Worm (Caenorhabditis elegans) whole organism, L2 larva: ENCODE results near the gene K07H8.11.
A peak's percentile ranks its signal among the peaks of the same experiment; 100 is the strongest.

ENCODE experiments used
- C34F6.9 ChIP-seq: fragments of 150-350 bp; optimal IDR thresholded peaks from 2 replicates; lab custom pipeline; 2014; ENCODE audit warnings: missing biosample characterization, missing genetic modification characterization
- F13H6.1 ChIP-seq: sonication (generic microtip); optimal IDR thresholded peaks from 2 replicates; lab custom pipeline; 2016; ENCODE audit warnings: missing genetic modification characterization, missing compliant biosample characterization
- R02D3.7 ChIP-seq: fragments of 150-350 bp; optimal IDR thresholded peaks from 2 replicates; lab custom pipeline; 2014; ENCODE audit warnings: missing biosample characterization, missing genetic modification characterization
- Y55F3AM.14 ChIP-seq: fragments of 200-800 bp; sonication (Bioruptor generic); optimal IDR thresholded peaks from 2 replicates; lab custom pipeline; 2018; ENCODE audit warnings: mild to moderate bottlenecking, missing genetic modification characterization, missing compliant biosample characterization
- ZK546.5 ChIP-seq: sonication (generic microtip); optimal IDR thresholded peaks from 2 replicates; lab custom pipeline; 2017; ENCODE audit warnings: missing biosample characterization, missing genetic modification characterization
- alr-1 ChIP-seq: fragments of 150-350 bp; optimal IDR thresholded peaks from 2 replicates; lab custom pipeline; 2014; ENCODE audit warnings: missing biosample characterization, missing genetic modification characterization
- aly-2 ChIP-seq: fragments of 150-350 bp; optimal IDR thresholded peaks from 2 replicates; lab custom pipeline; 2014; ENCODE audit warnings: missing biosample characterization, missing genetic modification characterization
- ama-1 ChIP-seq: fragments of 150-350 bp; optimal IDR thresholded peaks from 2 replicates; lab custom pipeline; 2018; ENCODE audit warnings: inconsistent platforms
- blmp-1 ChIP-seq: sonication (generic microtip); optimal IDR thresholded peaks from 2 replicates; lab custom pipeline; 2017; ENCODE audit warnings: missing genetic modification characterization, mild to moderate bottlenecking, missing compliant biosample characterization, antibody characterized with exemption, moderate library complexity; ENCODE audit not compliant: insufficient read depth
- ceh-82 ChIP-seq: fragments of 150-350 bp; optimal IDR thresholded peaks from 2 replicates; lab custom pipeline; 2014; ENCODE audit warnings: missing biosample characterization, missing genetic modification characterization
- crh-2 ChIP-seq: sonication (generic microtip); optimal IDR thresholded peaks from 2 replicates; lab custom pipeline; 2017; ENCODE audit warnings: missing biosample characterization, missing genetic modification characterization
- dmd-4 ChIP-seq: sonication (generic microtip); optimal IDR thresholded peaks from 2 replicates; lab custom pipeline; 2017; ENCODE audit warnings: missing biosample characterization, missing genetic modification characterization
- egl-27 ChIP-seq: sonication (generic microtip); optimal IDR thresholded peaks from 3 replicates; lab custom pipeline; 2017; ENCODE audit warnings: missing biosample characterization, missing genetic modification reagents, missing genetic modification characterization
- elt-1 ChIP-seq: fragments of 150-350 bp; optimal IDR thresholded peaks from 2 replicates; lab custom pipeline; 2014; ENCODE audit warnings: missing biosample characterization, missing genetic modification characterization
- elt-3 ChIP-seq: sonication (generic microtip); optimal IDR thresholded peaks from 2 replicates; lab custom pipeline; 2017; ENCODE audit warnings: missing biosample characterization, missing genetic modification characterization
- fos-1 ChIP-seq: fragments of 150-350 bp; optimal IDR thresholded peaks from 2 replicates; lab custom pipeline; 2014; ENCODE audit warnings: missing biosample characterization, missing genetic modification characterization
- gmeb-1 ChIP-seq: fragments of 150-350 bp; optimal IDR thresholded peaks from 2 replicates; lab custom pipeline; 2014; ENCODE audit warnings: missing biosample characterization, missing genetic modification characterization
- lin-11 ChIP-seq: fragments of 150-350 bp; sonication (generic microtip); optimal IDR thresholded peaks from 2 replicates; lab custom pipeline; 2014; ENCODE audit warnings: missing biosample characterization, missing genetic modification characterization, inconsistent platforms, mixed read lengths
- lin-13 ChIP-seq: fragments of 150-350 bp; optimal IDR thresholded peaks from 2 replicates; lab custom pipeline; 2014; ENCODE audit warnings: missing biosample characterization, missing genetic modification reagents, missing genetic modification characterization
- lin-39 ChIP-seq: fragments of 150-350 bp; optimal IDR thresholded peaks from 2 replicates; lab custom pipeline; 2014; ENCODE audit warnings: missing biosample characterization, missing genetic modification reagents, missing genetic modification characterization
- lsy-2 ChIP-seq, 2 experiments: fragments of 150-350 bp in 1 of 2; sonication (generic microtip) in 1 of 2; optimal IDR thresholded peaks; 2 replicates each; lab custom pipeline; 2014 to 2017; ENCODE audit warnings: missing biosample characterization in 2 of 2, missing genetic modification characterization in 2 of 2
- mab-5 ChIP-seq: fragments of 150-350 bp; optimal IDR thresholded peaks from 2 replicates; lab custom pipeline; 2014; ENCODE audit warnings: missing biosample characterization, missing genetic modification characterization
- mbf-1 ChIP-seq: sonication (generic microtip); optimal IDR thresholded peaks from 2 replicates; lab custom pipeline; 2017; ENCODE audit warnings: missing biosample characterization, missing genetic modification characterization
- mdl-1 ChIP-seq, 2 experiments: fragments of 150-350 bp in 1 of 2; sonication (generic microtip) in 1 of 2; optimal IDR thresholded peaks; 2 replicates each; lab custom pipeline; 2017; ENCODE audit warnings: missing biosample characterization in 2 of 2, missing genetic modification characterization in 2 of 2
- nhr-10 ChIP-seq: sonication (generic microtip); optimal IDR thresholded peaks from 2 replicates; lab custom pipeline; 2017; ENCODE audit warnings: missing biosample characterization, missing genetic modification characterization
- nhr-11 ChIP-seq: fragments of 150-350 bp; optimal IDR thresholded peaks from 2 replicates; lab custom pipeline; 2014; ENCODE audit warnings: missing biosample characterization, missing genetic modification characterization
- nhr-12 ChIP-seq: fragments of 150-350 bp; optimal IDR thresholded peaks from 2 replicates; lab custom pipeline; 2014; ENCODE audit warnings: missing biosample characterization, missing genetic modification characterization
- nhr-129 ChIP-seq: fragments of 150-350 bp; optimal IDR thresholded peaks from 2 replicates; lab custom pipeline; 2014; ENCODE audit warnings: missing biosample characterization, missing genetic modification characterization
- nhr-21 ChIP-seq: fragments of 150-350 bp; optimal IDR thresholded peaks from 2 replicates; lab custom pipeline; 2014; ENCODE audit warnings: missing biosample characterization, missing genetic modification characterization
- nhr-23 ChIP-seq: fragments of 150-350 bp; optimal IDR thresholded peaks from 2 replicates; lab custom pipeline; 2014; ENCODE audit warnings: missing biosample characterization, missing genetic modification reagents, missing genetic modification characterization
- nhr-237 ChIP-seq: fragments of 150-350 bp; optimal IDR thresholded peaks from 2 replicates; lab custom pipeline; 2014; ENCODE audit warnings: missing biosample characterization, missing genetic modification characterization
- nhr-25 ChIP-seq: fragments of 150-350 bp; sonication (generic microtip); optimal IDR thresholded peaks from 3 replicates; lab custom pipeline; 2014; ENCODE audit warnings: missing biosample characterization, missing genetic modification characterization
- nhr-6 ChIP-seq: fragments of 150-350 bp; optimal IDR thresholded peaks from 2 replicates; lab custom pipeline; 2014; ENCODE audit warnings: missing biosample characterization, missing genetic modification characterization
- nhr-77 ChIP-seq: fragments of 150-350 bp; optimal IDR thresholded peaks from 2 replicates; lab custom pipeline; 2014; ENCODE audit warnings: missing biosample characterization, missing genetic modification characterization
- peb-1 ChIP-seq: fragments of 150-350 bp; optimal IDR thresholded peaks from 2 replicates; lab custom pipeline; 2014; ENCODE audit warnings: missing biosample characterization, missing genetic modification characterization
- sem-4 ChIP-seq: fragments of 150-350 bp; optimal IDR thresholded peaks from 2 replicates; lab custom pipeline; 2014; ENCODE audit warnings: missing biosample characterization, missing genetic modification reagents, missing genetic modification characterization
- skn-1 ChIP-seq: sonication (generic microtip); optimal IDR thresholded peaks from 2 replicates; lab custom pipeline; 2017; ENCODE audit warnings: missing biosample characterization, missing genetic modification characterization
- sma-3 ChIP-seq: sonication (generic microtip); optimal IDR thresholded peaks from 2 replicates; lab custom pipeline; 2016; ENCODE audit warnings: missing genetic modification reagents, missing genetic modification characterization, missing compliant biosample characterization
- sma-9 ChIP-seq, 2 experiments: fragments of 150-350 bp in 1 of 2; sonication (generic microtip) in 1 of 2; optimal IDR thresholded peaks; 2 replicates each; lab custom pipeline; 2014 to 2016; ENCODE audit warnings: missing genetic modification characterization in 2 of 2, mild to moderate bottlenecking in 1 of 2, missing biosample characterization in 1 of 2, missing compliant biosample characterization in 1 of 2, missing genetic modification reagents in 1 of 2, moderate library complexity in 1 of 2
- snpc-4 ChIP-seq: fragments of 150-350 bp; optimal IDR thresholded peaks from 2 replicates; lab custom pipeline; 2014; ENCODE audit warnings: missing biosample characterization, missing genetic modification characterization
- unc-39 ChIP-seq: fragments of 150-350 bp; optimal IDR thresholded peaks from 2 replicates; lab custom pipeline; 2014; ENCODE audit warnings: missing biosample characterization, missing genetic modification characterization
- unc-55 ChIP-seq: fragments of 150-350 bp; sonication (generic microtip); optimal IDR thresholded peaks from 3 replicates; lab custom pipeline; 2014; ENCODE audit warnings: missing biosample characterization, missing genetic modification reagents, missing genetic modification characterization
- unc-62 ChIP-seq: fragments of 150-350 bp; optimal IDR thresholded peaks from 2 replicates; lab custom pipeline; 2014; ENCODE audit warnings: missing biosample characterization, missing genetic modification reagents, missing genetic modification characterization
- zag-1 ChIP-seq: fragments of 150-350 bp; optimal IDR thresholded peaks from 2 replicates; lab custom pipeline; 2014; ENCODE audit warnings: missing biosample characterization, missing genetic modification characterization
- ztf-1 ChIP-seq: fragments of 200-800 bp; sonication (Bioruptor generic); conservative IDR thresholded peaks from 2 replicates; pipeline ENCODE4 v1.3.6; 2022; ENCODE audit warnings: missing genetic modification characterization, missing compliant biosample characterization
- ztf-11 ChIP-seq: sonication (generic microtip); optimal IDR thresholded peaks from 2 replicates; lab custom pipeline; 2017; ENCODE audit warnings: missing biosample characterization, missing genetic modification characterization
- ztf-4 ChIP-seq: fragments of 150-350 bp; optimal IDR thresholded peaks from 2 replicates; lab custom pipeline; 2014; ENCODE audit warnings: missing biosample characterization, missing genetic modification characterization

Gene K07H8.11

ce11 chrIV:8233268-8233667 is 41.9 kb downstream of the K07H8.11 start:
- TF ChIP-seq blmp-1 (tag; lab: Kevin White, UChicago): peak; percentile 42
- no peak for TF ChIP-seq alr-1 (tag; lab: Kevin White, UChicago)

ce11 chrIV:8232428-8232827 is 42.7 kb downstream of the K07H8.11 start:
- TF ChIP-seq lin-11 (tag; lab: Kevin White, UChicago) (peak; percentile 55), skn-1 (no peak), sem-4 (no peak), alr-1 (tag; lab: Kevin White, UChicago) (no peak), nhr-11 (tag; lab: Kevin White, UChicago) (no peak), peb-1 (tag; lab: Kevin White, UChicago) (no peak), crh-2 (tag; lab: Kevin White, UChicago) (peak; percentile 33), nhr-237 (tag; lab: Kevin White, UChicago) (no peak), nhr-12 (tag; lab: Kevin White, UChicago) (no peak), elt-3 (tag; lab: Kevin White, UChicago) (no peak), ama-1 (lab: Kevin White, UChicago) (no peak), fos-1 (tag; lab: Kevin White, UChicago) (peak; percentile 25), unc-39 (tag; lab: Kevin White, UChicago) (no peak), F13H6.1 (tag; lab: Kevin White, UChicago) (no peak), nhr-129 (peak; percentile 80), unc-55 (peak; percentile 73), lsy-2 (tag; optimal IDR thresholded peaks at IDR 0.05; lab: Kevin White, UChicago) (peak in 1 of 2 experiments; percentile 47), C34F6.9 (tag; lab: Kevin White, UChicago) (peak; percentile 57), ceh-82 (no peak)

- TF ChIP-seq sma-9 (GFP tag; optimal IDR thresholded peaks at IDR 0.05; lab: Kevin White, UChicago): peak; percentile 80
- TF ChIP-seq sma-9 (tag; optimal IDR thresholded peaks at IDR 0.05; lab: Kevin White, UChicago): no peak
- TF ChIP-seq zag-1 (tag; lab: Kevin White, UChicago): no peak
- no peak for TF ChIP-seq nhr-12 (tag; lab: Kevin White, UChicago)
- TF ChIP-seq ama-1 (lab: Kevin White, UChicago): no peak
- no peak for TF ChIP-seq dmd-4 (tag; lab: Kevin White, UChicago)
- no peak for TF ChIP-seq nhr-6 (tag; lab: Kevin White, UChicago)
- no peak for TF ChIP-seq nhr-237 (tag; lab: Kevin White, UChicago)
- no peak for TF ChIP-seq alr-1 (tag; lab: Kevin White, UChicago)
- peak; percentile 11 for TF ChIP-seq egl-27 (tag; lab: Kevin White, UChicago)
- TF ChIP-seq ZK546.5 (tag; lab: Kevin White, UChicago): no peak
- peak; percentile 91 for TF ChIP-seq F13H6.1 (tag; lab: Kevin White, UChicago)
- TF ChIP-seq blmp-1 (tag; lab: Kevin White, UChicago): no peak
- TF ChIP-seq ztf-1: no peak
- TF ChIP-seq lsy-2 (tag; optimal IDR thresholded peaks at IDR 0.05; lab: Kevin White, UChicago): peak in 1 of 2 experiments; percentile 29
- no peak for TF ChIP-seq unc-62 (GFP tag; lab: Kevin White, UChicago)
- TF ChIP-seq snpc-4 (tag; lab: Kevin White, UChicago): no peak
- no peak for TF ChIP-seq Y55F3AM.14
- no peak for TF ChIP-seq lin-39 (tag; lab: Kevin White, UChicago)
- peak; percentile 4 for TF ChIP-seq fos-1 (tag; lab: Kevin White, UChicago)
- TF ChIP-seq nhr-23 (tag; lab: Kevin White, UChicago): no peak
- TF ChIP-seq nhr-11 (tag; lab: Kevin White, UChicago): no peak
- no peak for TF ChIP-seq lin-13 (GFP tag; lab: Kevin White, UChicago)
- TF ChIP-seq unc-39 (tag; lab: Kevin White, UChicago): no peak
- TF ChIP-seq nhr-21 (tag; lab: Kevin White, UChicago): no peak
- TF ChIP-seq R02D3.7 (tag; lab: Kevin White, UChicago): no peak
- no peak for TF ChIP-seq lin-11 (tag; lab: Kevin White, UChicago)
- peak; percentile 50 for TF ChIP-seq sma-3
- peak; percentile 2 for TF ChIP-seq nhr-25 (tag; lab: Kevin White, UChicago)
- no peak for TF ChIP-seq ceh-82
- peak in 1 of 2 experiments; percentile 37 for TF ChIP-seq mdl-1 (tag; optimal IDR thresholded peaks at IDR 0.05; lab: Kevin White, UChicago)
- TF ChIP-seq mbf-1 (tag; lab: Kevin White, UChicago): no peak
- no peak for TF ChIP-seq nhr-77 (tag; lab: Kevin White, UChicago)
- TF ChIP-seq aly-2 (tag; lab: Kevin White, UChicago): no peak
- TF ChIP-seq mab-5 (tag; lab: Kevin White, UChicago): no peak
- TF ChIP-seq skn-1: no peak
- no peak for TF ChIP-seq elt-3 (tag; lab: Kevin White, UChicago)
- no peak for TF ChIP-seq unc-55
- no peak for TF ChIP-seq nhr-10 (tag; lab: Kevin White, UChicago)
- TF ChIP-seq ztf-11 (tag; lab: Kevin White, UChicago): no peak
- TF ChIP-seq peb-1 (tag; lab: Kevin White, UChicago): no peak
- no peak for TF ChIP-seq ztf-4
- peak; percentile 52 for TF ChIP-seq nhr-129
- TF ChIP-seq sem-4: no peak
- peak; percentile 29 for TF ChIP-seq crh-2 (tag; lab: Kevin White, UChicago)
- TF ChIP-seq elt-1 (tag; lab: Kevin White, UChicago): no peak
- peak; percentile 44 for TF ChIP-seq gmeb-1 (tag; lab: Kevin White, UChicago)
Measured at ce11 chrIV:8229523-8229922, 45.6 kb downstream of the K07H8.11 start.
